Worm (Caenorhabditis elegans) whole organism, mixed stage, embryonic: Measurements from ENCODE around the gene rbm-26.

Experiments
- flh-1 ChIP-seq: fragments of 200-800 bp; sonication (Bioruptor generic); optimal IDR thresholded peaks from 2 replicates; lab custom pipeline; 2018; ENCODE audit warnings: mild to moderate bottlenecking, missing genetic modification characterization, moderate library complexity, missing compliant biosample characterization
- hlh-1 ChIP-seq: fragments of 150-350 bp; optimal IDR thresholded peaks from 2 replicates; lab custom pipeline; 2014; ENCODE audit warnings: missing biosample characterization, missing genetic modification reagents, missing genetic modification characterization
- lin-13 ChIP-seq: fragments of 150-350 bp; optimal IDR thresholded peaks from 2 replicates; lab custom pipeline; 2014; ENCODE audit warnings: missing biosample characterization, missing genetic modification characterization
- mep-1 ChIP-seq: fragments of 150-350 bp; optimal IDR thresholded peaks from 2 replicates; lab custom pipeline; 2017; ENCODE audit warnings: missing biosample characterization, missing genetic modification reagents, missing genetic modification characterization, inconsistent platforms
- nhr-12 ChIP-seq: fragments of 150-350 bp; optimal IDR thresholded peaks from 2 replicates; lab custom pipeline; 2014; ENCODE audit warnings: missing biosample characterization, missing genetic modification characterization
- unc-62 ChIP-seq: fragments of 150-350 bp; optimal IDR thresholded peaks from 2 replicates; lab custom pipeline; 2014; ENCODE audit warnings: missing biosample characterization, missing genetic modification reagents, missing genetic modification characterization
- ztf-11 ChIP-seq: fragments of 150-350 bp; optimal IDR thresholded peaks from 2 replicates; lab custom pipeline; 2014; ENCODE audit warnings: missing biosample characterization, missing genetic modification characterization

DNA sequence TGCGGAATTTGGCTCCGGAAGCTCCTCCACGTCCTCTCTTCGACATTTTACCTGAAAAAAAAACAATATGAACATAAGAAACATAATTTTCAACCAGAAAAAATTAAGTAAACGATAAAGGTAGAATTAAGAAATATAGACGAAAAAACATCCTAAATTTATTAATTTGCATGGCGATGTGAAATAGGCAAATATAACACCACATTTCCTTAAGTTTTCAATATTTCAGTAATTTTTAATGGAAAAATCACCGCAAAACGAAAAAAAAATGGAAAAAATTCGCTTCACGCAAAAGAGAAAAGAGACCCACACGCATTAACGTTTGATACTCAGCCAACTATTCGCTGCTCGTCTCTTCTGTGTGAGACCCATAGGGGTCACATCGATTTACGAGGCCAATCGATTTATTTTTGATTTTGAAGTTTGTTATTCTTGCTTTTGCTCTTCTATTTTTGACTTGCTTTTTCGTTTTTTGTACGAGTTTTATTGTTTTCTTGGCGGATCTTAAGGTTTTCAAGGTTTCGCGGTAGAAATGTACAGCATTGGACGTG, 5.2 kb upstream of the rbm-26 start, which contains the start of gene rpl-23:
- TF ChIP-seq lin-13 (peak; percentile 92), unc-62 (peak; percentile 66), ztf-11 (tag; lab: Kevin White, UChicago) (peak; percentile 37), mep-1 (tag; lab: Kevin White, UChicago) (peak; percentile 98), flh-1 (no peak), nhr-12 (tag; lab: Kevin White, UChicago) (no peak), hlh-1 (tag; lab: Kevin White, UChicago) (peak; percentile 90)
